Worm (Caenorhabditis elegans): ENCODE data around the gene nlp-46.

ce11 chrV:12534941-12535340 lies 28.9 kb upstream of the nlp-46 start:
- no peak for TF ChIP-seq fos-1 (tag; optimal IDR thresholded peaks at IDR 0.05)
- no peak for TF ChIP-seq skn-1 (tag; optimal IDR thresholded peaks at IDR 0.05)
- TF ChIP-seq egl-27 (tag; optimal IDR thresholded peaks at IDR 0.05) = no peak
- no peak for TF ChIP-seq snpc-4 (tag; optimal IDR thresholded peaks at IDR 0.05)
- no peak for TF ChIP-seq ceh-82 (tag; optimal IDR thresholded peaks at IDR 0.05)
- no peak for TF ChIP-seq pqm-1 (tag; optimal IDR thresholded peaks at IDR 0.05)
- TF ChIP-seq nfya-1 (tag; optimal IDR thresholded peaks at IDR 0.05; ENCODE audit: insufficient read depth) = no peak
- no peak for TF ChIP-seq fkh-10 (GFP tag; optimal IDR thresholded peaks at IDR 0.05)
- no peak for TF ChIP-seq unc-62 (GFP tag; optimal IDR thresholded peaks at IDR 0.05)
- TF ChIP-seq daf-12 (tag; optimal IDR thresholded peaks at IDR 0.05) = no peak
- TF ChIP-seq elt-3 (tag; optimal IDR thresholded peaks at IDR 0.05) = no peak
- no peak for TF ChIP-seq nhr-28 (tag; optimal IDR thresholded peaks at IDR 0.05)
- peak; percentile 26 for TF ChIP-seq pha-4 (tag; optimal IDR thresholded peaks at IDR 0.05)
- TF ChIP-seq ZK546.5 (tag; optimal IDR thresholded peaks at IDR 0.05) = no peak

Measured in whole organism, L3 larva.